Worm (Caenorhabditis elegans): Measurements from ENCODE around the gene C13A10.2.

DNA sequence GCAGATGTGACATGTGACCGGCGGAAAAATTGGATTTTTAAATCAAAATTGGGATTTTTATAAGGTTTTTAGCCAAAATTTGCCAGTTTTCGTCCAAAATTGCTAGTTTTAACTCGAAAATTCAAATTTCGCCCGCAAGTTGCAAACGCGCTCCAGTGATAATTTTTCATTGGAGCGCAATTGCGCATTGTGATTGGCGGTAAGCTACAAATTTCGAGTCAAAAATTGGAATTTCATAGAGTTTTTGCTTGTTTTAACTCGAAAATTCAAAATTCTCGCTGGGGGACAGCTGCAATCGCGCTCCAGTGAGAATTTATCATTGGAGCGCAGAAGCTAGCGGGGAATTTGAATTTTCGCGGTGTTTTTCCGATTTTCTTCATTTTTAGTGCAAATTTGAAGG, 11.5 kb upstream of the C13A10.2 start:
- TF ChIP-seq zag-1 (tag; optimal IDR thresholded peaks at IDR 0.05) (no peak), lin-39 (tag; optimal IDR thresholded peaks at IDR 0.05) (no peak), pha-4 (tag; optimal IDR thresholded peaks at IDR 0.05) (no peak), ceh-16 (tag; optimal IDR thresholded peaks at IDR 0.05) (no peak), jun-1 (tag; optimal IDR thresholded peaks at IDR 0.05) (no peak), nhr-25 (tag; optimal IDR thresholded peaks at IDR 0.05) (no peak), daf-12 (tag; optimal IDR thresholded peaks at IDR 0.05) (no peak), pqm-1 (tag; optimal IDR thresholded peaks at IDR 0.05) (no peak)

Measured in whole organism, L3 larva.